Worm (Caenorhabditis elegans) whole organism, L4 larva: ENCODE measurements around the gene F59A7.2.

ENCODE experiments used
- aly-2 ChIP-seq: sonication (generic microtip); optimal IDR thresholded peaks from 2 replicates; lab custom pipeline; 2018; ENCODE audit warnings: missing biosample characterization, missing genetic modification characterization
- nhr-11 ChIP-seq: fragments of 150-350 bp; optimal IDR thresholded peaks from 2 replicates; lab custom pipeline; 2014; ENCODE audit warnings: missing biosample characterization, missing genetic modification characterization
- spr-3 ChIP-seq: fragments of 200-800 bp; sonication (Bioruptor generic); optimal IDR thresholded peaks from 2 replicates; lab custom pipeline; 2018; ENCODE audit warnings: mild to moderate bottlenecking, missing genetic modification characterization, missing compliant biosample characterization
- unc-62 ChIP-seq, 3 experiments: fragments of 150-350 bp in 1 of 3; sonication (generic microtip); optimal IDR thresholded peaks in 2 of 3; peaks in 1 of 3; 1 replicate in 1 of 3; 2 replicates in 2 of 3; lab custom pipeline; 2014 to 2017; ENCODE audit warnings: missing biosample characterization in 3 of 3, missing genetic modification characterization in 3 of 3, missing genetic modification reagents in 3 of 3, missing genotype in 1 of 3

DNA sequence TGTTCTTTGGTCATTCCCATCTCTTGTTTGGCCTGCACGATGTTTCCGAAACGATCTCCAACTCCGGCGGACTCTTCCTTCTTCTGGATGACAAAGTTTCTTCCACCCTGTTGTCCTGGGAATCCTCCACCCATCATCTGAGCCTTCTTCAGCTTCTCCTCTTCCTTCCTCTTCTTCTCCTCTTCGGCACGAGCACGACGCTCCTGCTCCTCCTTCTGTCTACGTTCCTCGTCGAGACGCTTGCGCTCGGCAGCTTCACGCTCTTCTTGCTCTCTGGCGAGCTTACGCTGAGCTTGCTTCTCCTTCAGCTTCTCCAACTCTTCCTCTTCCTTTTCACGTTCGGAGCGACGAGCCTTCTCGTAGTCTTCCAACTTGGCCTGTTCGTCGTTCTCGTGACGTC lies 24.9 kb downstream of the F59A7.2 start:
- TF ChIP-seq unc-62 (GFP tag; optimal IDR thresholded peaks at IDR 0.05 in 1 of 2; lab: Kevin White, UChicago) (no peak), unc-62 (tag; optimal IDR thresholded peaks at IDR 0.05; lab: Kevin White, UChicago) (no peak), aly-2 (tag; lab: Kevin White, UChicago) (no peak), nhr-11 (no peak), spr-3 (GFP tag; lab: Kevin White, UChicago) (no peak)
